Fruit fly (Drosophila melanogaster): ENCODE data around the gene CG31380.

DNA sequence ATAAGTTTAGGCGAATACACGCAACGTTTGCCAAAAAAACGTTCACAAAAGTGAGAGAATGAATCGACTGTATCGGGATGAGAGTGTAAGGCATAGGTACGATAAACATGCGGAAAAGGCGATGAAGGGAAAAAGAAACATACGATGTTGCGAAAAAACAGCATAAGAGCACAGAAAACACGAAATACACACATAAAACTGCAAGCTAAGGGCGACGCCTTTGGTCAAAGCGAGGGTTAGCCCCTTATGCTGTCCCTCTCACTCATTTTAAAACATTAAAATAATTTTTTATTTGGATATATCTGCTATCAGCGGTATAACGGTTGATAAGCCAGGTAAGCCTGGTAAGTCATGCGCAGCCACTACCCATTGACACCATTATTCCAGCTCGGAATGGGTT is 49.5 kb downstream of the CG31380 start:
- no peak for TF ChIP-seq Nf-YB (GFP tag; optimal IDR thresholded peaks at IDR 0.05)
- no peak for TF ChIP-seq dan (GFP tag; IDR thresholded peaks at IDR 0.05)
- no peak for TF ChIP-seq ERR (GFP tag; optimal IDR thresholded peaks at IDR 0.05)
- TF ChIP-seq vfl (GFP tag; optimal IDR thresholded peaks at IDR 0.05) = no peak
- no peak for TF ChIP-seq Poxn (GFP tag; IDR thresholded peaks at IDR 0.05)
- TF ChIP-seq CG7745 (tag; optimal IDR thresholded peaks at IDR 0.05) = no peak
- no peak for TF ChIP-seq Ravus (GFP tag; IDR thresholded peaks at IDR 0.05)
- no peak for TF ChIP-seq YL-1 (GFP tag; optimal IDR thresholded peaks at IDR 0.05)
- no peak for TF ChIP-seq lola (GFP tag; optimal IDR thresholded peaks at IDR 0.05)
- no peak for TF ChIP-seq CG16863 (GFP tag; optimal IDR thresholded peaks at IDR 0.05)
- TF ChIP-seq Dek (tag; optimal IDR thresholded peaks at IDR 0.05) = no peak
- TF ChIP-seq usp (GFP tag; optimal IDR thresholded peaks at IDR 0.05) = no peak

Data from whole organism, embryonic.